Worm (Caenorhabditis elegans) whole organism, L4 larva: ENCODE results near the gene ZK666.11.

Source experiments
- daf-16 ChIP-seq, 3 experiments: sonication (generic microtip); optimal IDR thresholded peaks; 2 replicates each; lab custom pipeline; 2016 to 2017; ENCODE audit warnings: missing genetic modification characterization in 3 of 3, missing genetic modification reagents in 3 of 3, mild to moderate bottlenecking in 2 of 3, missing compliant biosample characterization in 2 of 3, missing biosample characterization in 1 of 3, moderate library complexity in 1 of 3
- fkh-10 ChIP-seq: fragments of 150-350 bp; optimal IDR thresholded peaks from 2 replicates; lab custom pipeline; 2014; ENCODE audit warnings: missing biosample characterization, missing genetic modification reagents, missing genetic modification characterization
- nhr-6 ChIP-seq: fragments of 150-350 bp; optimal IDR thresholded peaks from 2 replicates; lab custom pipeline; 2014; ENCODE audit warnings: missing biosample characterization, missing genetic modification characterization
- unc-39 ChIP-seq: sonication (generic microtip); optimal IDR thresholded peaks from 2 replicates; lab custom pipeline; 2017; ENCODE audit warnings: missing biosample characterization, missing genetic modification characterization
- zfp-3 ChIP-seq: fragments of 200-800 bp; sonication (Bioruptor generic); conservative IDR thresholded peaks from 2 replicates; pipeline ENCODE4 v1.3.6; 2022; ENCODE audit warnings: missing genetic modification reagents, missing genetic modification characterization, missing compliant biosample characterization
- zip-11 ChIP-seq: fragments of 200-800 bp; sonication (Bioruptor generic); IDR thresholded peaks from 2 replicates; pipeline ENCODE4 v1.3.6; 2022; ENCODE audit warnings: missing genetic modification characterization, missing compliant biosample characterization

DNA sequence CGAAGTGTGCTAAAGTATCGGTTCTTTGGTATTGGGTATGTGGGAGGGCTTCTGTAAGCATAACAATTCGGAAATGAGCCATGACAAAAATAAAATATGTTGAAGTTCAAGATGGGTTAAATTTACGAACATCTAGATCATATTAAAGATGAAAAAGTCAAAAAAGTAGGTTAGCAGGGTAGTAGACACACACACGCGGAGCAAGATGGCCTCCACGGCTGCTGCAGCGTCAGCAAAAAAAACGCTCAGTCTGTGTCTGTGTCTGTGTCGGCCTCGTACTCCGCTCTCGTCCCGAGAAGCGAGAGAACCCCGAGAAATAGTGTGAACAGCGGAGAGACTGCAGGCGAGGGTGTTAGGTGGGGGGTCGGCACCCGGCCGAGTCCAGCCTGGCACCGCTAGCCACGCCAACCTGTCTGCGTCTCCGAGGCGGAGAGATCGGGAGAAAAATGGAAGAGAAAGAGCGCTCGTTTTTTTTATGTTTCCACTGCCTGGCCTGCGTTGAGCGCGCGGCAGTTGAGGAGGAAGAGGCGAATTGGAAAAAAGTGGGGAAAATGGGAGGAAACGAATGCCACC, 20.3 kb downstream of the ZK666.11 start, which contains the start of gene myrf-1:
- TF ChIP-seq zip-11 (GFP tag; lab: Robert Waterston, UW) (no peak), fkh-10 (peak; percentile 7), daf-16 (GFP tag; optimal IDR thresholded peaks at IDR 0.05; lab: Kevin White, UChicago) (peak; percentile 39), daf-16 (tag; optimal IDR thresholded peaks at IDR 0.05; lab: Kevin White, UChicago) (peak; percentile 50), unc-39 (tag; lab: Kevin White, UChicago) (no peak), zfp-3 (GFP tag; lab: Robert Waterston, UW) (no peak), nhr-6 (tag; lab: Kevin White, UChicago) (peak; percentile 60)
